Worm (Caenorhabditis elegans) whole organism, L2 larva: ENCODE results near the gene pap-1.

Experiments used
- fos-1 ChIP-seq: fragments of 150-350 bp; optimal IDR thresholded peaks from 2 replicates; lab custom pipeline; 2014; ENCODE audit warnings: missing biosample characterization, missing genetic modification characterization
- gmeb-1 ChIP-seq: fragments of 150-350 bp; optimal IDR thresholded peaks from 2 replicates; lab custom pipeline; 2014; ENCODE audit warnings: missing biosample characterization, missing genetic modification characterization
- nhr-6 ChIP-seq: fragments of 150-350 bp; optimal IDR thresholded peaks from 2 replicates; lab custom pipeline; 2014; ENCODE audit warnings: missing biosample characterization, missing genetic modification characterization
- sma-9 ChIP-seq, 2 experiments: fragments of 150-350 bp in 1 of 2; sonication (generic microtip) in 1 of 2; optimal IDR thresholded peaks; 2 replicates each; lab custom pipeline; 2014 to 2016; ENCODE audit warnings: missing genetic modification characterization in 2 of 2, mild to moderate bottlenecking in 1 of 2, missing biosample characterization in 1 of 2, missing compliant biosample characterization in 1 of 2, missing genetic modification reagents in 1 of 2, moderate library complexity in 1 of 2

pap-1 gene

ce11 chrV:10493150-10493549, 51.4 kb downstream of the pap-1 start, which contains the start of gene ugt-33:
ugt-33 (plus strand) TSS chrV:10493409.
- TF ChIP-seq nhr-6 = no peak
- TF ChIP-seq fos-1 = peak; percentile 64
- TF ChIP-seq sma-9 (GFP tag; optimal IDR thresholded peaks at IDR 0.05; lab: Kevin White, UChicago) = peak; percentile 26
- TF ChIP-seq sma-9 (tag; optimal IDR thresholded peaks at IDR 0.05; lab: Kevin White, UChicago) = no peak
- TF ChIP-seq gmeb-1 (tag; lab: Kevin White, UChicago) = peak; percentile 23
